Worm (Caenorhabditis elegans): ENCODE measurements around the gene F02E8.4.

- TF ChIP-seq pha-4 (tag; optimal IDR thresholded peaks at IDR 0.05) (no peak), tlf-1 (GFP tag; optimal IDR thresholded peaks at IDR 0.05) (no peak), rcor-1 (GFP tag; IDR thresholded peaks at IDR 0.05) (no peak)
Measured at ce11 chrX:4484072-4484471, 30.2 kb downstream of the F02E8.4 start.
